Worm (Caenorhabditis elegans) whole organism, L3 larva: ENCODE results near the gene W02B12.13.

Source experiments
- R02D3.7 ChIP-seq: fragments of 150-350 bp; optimal IDR thresholded peaks from 2 replicates; lab custom pipeline; 2014; ENCODE audit warnings: missing biosample characterization, missing genetic modification characterization
- ama-1 ChIP-seq: fragments of 150-350 bp; optimal IDR thresholded peaks from 2 replicates; lab custom pipeline; 2018
- ceh-16 ChIP-seq: sonication (generic microtip); optimal IDR thresholded peaks from 2 replicates; lab custom pipeline; 2017; ENCODE audit warnings: missing biosample characterization, missing genetic modification characterization
- ceh-82 ChIP-seq: fragments of 150-350 bp; optimal IDR thresholded peaks from 2 replicates; lab custom pipeline; 2014; ENCODE audit warnings: missing biosample characterization, missing genetic modification characterization
- ceh-9 ChIP-seq: sonication (generic microtip); optimal IDR thresholded peaks from 2 replicates; lab custom pipeline; 2018; ENCODE audit warnings: missing biosample characterization, missing genetic modification characterization
- daf-12 ChIP-seq: fragments of 150-350 bp; optimal IDR thresholded peaks from 2 replicates; lab custom pipeline; 2014; ENCODE audit warnings: missing biosample characterization, missing genetic modification reagents, missing genetic modification characterization
- egl-27 ChIP-seq: sonication (generic microtip); optimal IDR thresholded peaks from 4 replicates; lab custom pipeline; 2017; ENCODE audit warnings: missing biosample characterization, missing genetic modification reagents, missing genetic modification characterization
- egl-5 ChIP-seq: fragments of 150-350 bp; optimal IDR thresholded peaks from 2 replicates; lab custom pipeline; 2017; ENCODE audit warnings: missing biosample characterization, missing genetic modification reagents, missing genetic modification characterization, inconsistent platforms
- elt-1 ChIP-seq: fragments of 150-350 bp; optimal IDR thresholded peaks from 2 replicates; lab custom pipeline; 2014; ENCODE audit warnings: missing biosample characterization, missing genetic modification characterization
- elt-2 ChIP-seq: sonication (generic microtip); optimal IDR thresholded peaks from 2 replicates; lab custom pipeline; 2016; ENCODE audit warnings: missing genetic modification reagents, mild to moderate bottlenecking, missing genetic modification characterization, missing compliant biosample characterization
- elt-3 ChIP-seq, 3 experiments: fragments of 150-350 bp in 1 of 3; sonication (generic microtip) in 2 of 3; optimal IDR thresholded peaks; 2 replicates in 2 of 3; 4 replicates in 1 of 3; lab custom pipeline; 2014 to 2017; ENCODE audit warnings: missing biosample characterization in 3 of 3, missing genetic modification characterization in 3 of 3
- eor-1 ChIP-seq, 2 experiments: fragments of 150-350 bp; optimal IDR thresholded peaks; 2 replicates each; lab custom pipeline; 2014 to 2018; ENCODE audit warnings: missing biosample characterization in 2 of 2, missing genetic modification characterization in 2 of 2
- fkh-10 ChIP-seq: sonication (generic microtip); optimal IDR thresholded peaks from 2 replicates; lab custom pipeline; 2017; ENCODE audit warnings: missing biosample characterization, missing genetic modification reagents, missing genetic modification characterization
- fkh-2 ChIP-seq: fragments of 150-350 bp; optimal IDR thresholded peaks from 2 replicates; lab custom pipeline; 2014; ENCODE audit warnings: missing biosample characterization, missing genetic modification reagents, missing genetic modification characterization
- fos-1 ChIP-seq: fragments of 150-350 bp; optimal IDR thresholded peaks from 2 replicates; lab custom pipeline; 2014; ENCODE audit warnings: missing biosample characterization, missing genetic modification characterization
- hmg-11 ChIP-seq: sonication (generic microtip); optimal IDR thresholded peaks from 2 replicates; lab custom pipeline; 2016; ENCODE audit warnings: missing genetic modification characterization, missing compliant biosample characterization
- lin-39 ChIP-seq: fragments of 150-350 bp; optimal IDR thresholded peaks from 2 replicates; lab custom pipeline; 2018; ENCODE audit warnings: missing biosample characterization, missing genetic modification reagents, missing genetic modification characterization
- lsy-12 ChIP-seq: sonication (generic microtip); optimal IDR thresholded peaks from 2 replicates; lab custom pipeline; 2016; ENCODE audit warnings: mild to moderate bottlenecking, missing genetic modification characterization, missing compliant biosample characterization
- mml-1 ChIP-seq: fragments of 150-350 bp; sonication (generic microtip); optimal IDR thresholded peaks from 3 replicates; lab custom pipeline; 2014; ENCODE audit warnings: missing biosample characterization, missing genetic modification characterization
- nfya-1 ChIP-seq: sonication (generic microtip); optimal IDR thresholded peaks from 2 replicates; lab custom pipeline; 2017; ENCODE audit warnings: missing genetic modification characterization, mild to moderate bottlenecking, missing compliant biosample characterization, antibody characterized with exemption, moderate library complexity; ENCODE audit not compliant: insufficient read depth
- nhr-11 ChIP-seq: fragments of 150-350 bp; optimal IDR thresholded peaks from 2 replicates; lab custom pipeline; 2014; ENCODE audit warnings: missing biosample characterization, missing genetic modification characterization
- nhr-12 ChIP-seq: fragments of 150-350 bp; optimal IDR thresholded peaks from 2 replicates; lab custom pipeline; 2014; ENCODE audit warnings: missing biosample characterization, missing genetic modification characterization
- nhr-237 ChIP-seq: fragments of 150-350 bp; optimal IDR thresholded peaks from 2 replicates; lab custom pipeline; 2014; ENCODE audit warnings: missing biosample characterization, missing genetic modification characterization
- nhr-25 ChIP-seq: sonication (generic microtip); optimal IDR thresholded peaks from 2 replicates; lab custom pipeline; 2017; ENCODE audit warnings: missing biosample characterization, missing genetic modification characterization
- nhr-28 ChIP-seq: fragments of 150-350 bp; optimal IDR thresholded peaks from 2 replicates; lab custom pipeline; 2014; ENCODE audit warnings: missing biosample characterization, missing genetic modification characterization
- nhr-43 ChIP-seq: sonication (generic microtip); optimal IDR thresholded peaks from 2 replicates; lab custom pipeline; 2016; ENCODE audit warnings: mild to moderate bottlenecking, missing genetic modification characterization, missing compliant biosample characterization; ENCODE audit not compliant: poor library complexity, severe bottlenecking
- nhr-67 ChIP-seq: fragments of 150-350 bp; optimal IDR thresholded peaks from 2 replicates; lab custom pipeline; 2014; ENCODE audit warnings: missing biosample characterization, missing genetic modification characterization
- nhr-76 ChIP-seq: fragments of 150-350 bp; sonication (generic microtip); optimal IDR thresholded peaks from 5 replicates; lab custom pipeline; 2014; ENCODE audit warnings: missing biosample characterization, missing genetic modification characterization
- nhr-77 ChIP-seq: fragments of 150-350 bp; optimal IDR thresholded peaks from 2 replicates; lab custom pipeline; 2014; ENCODE audit warnings: missing biosample characterization, missing genetic modification characterization
- pqm-1 ChIP-seq: fragments of 150-350 bp; optimal IDR thresholded peaks from 2 replicates; lab custom pipeline; 2017; ENCODE audit warnings: missing biosample characterization, missing genetic modification characterization, inconsistent platforms
- sea-2 ChIP-seq: fragments of 150-350 bp; sonication (generic microtip); optimal IDR thresholded peaks from 4 replicates; lab custom pipeline; 2014; ENCODE audit warnings: missing biosample characterization, missing genetic modification reagents, missing genetic modification characterization
- skn-1 ChIP-seq: fragments of 150-350 bp; optimal IDR thresholded peaks from 2 replicates; lab custom pipeline; 2014; ENCODE audit warnings: missing biosample characterization, missing genetic modification characterization
- unc-39 ChIP-seq: sonication (generic microtip); optimal IDR thresholded peaks from 4 replicates; lab custom pipeline; 2017; ENCODE audit warnings: missing biosample characterization, missing genetic modification characterization
- zag-1 ChIP-seq: fragments of 150-350 bp; optimal IDR thresholded peaks from 2 replicates; lab custom pipeline; 2014; ENCODE audit warnings: missing biosample characterization, missing genetic modification characterization
- ztf-11 ChIP-seq: fragments of 150-350 bp; optimal IDR thresholded peaks from 2 replicates; lab custom pipeline; 2014; ENCODE audit warnings: missing biosample characterization, missing genetic modification characterization
- ztf-4 ChIP-seq: fragments of 150-350 bp; optimal IDR thresholded peaks from 2 replicates; lab custom pipeline; 2014; ENCODE audit warnings: missing biosample characterization, missing genetic modification characterization

The W02B12.13 gene

ce11 chrII:11428599-11428998, 16.5 kb upstream of the W02B12.13 start:
- TF ChIP-seq lsy-12 (tag; lab: Kevin White, UChicago) (no peak), nhr-67 (tag; lab: Kevin White, UChicago) (no peak), elt-1 (tag; lab: Kevin White, UChicago) (no peak), pqm-1 (tag; lab: Kevin White, UChicago) (peak; percentile 33), R02D3.7 (no peak), sea-2 (no peak), nhr-43 (tag; lab: Kevin White, UChicago) (no peak), ztf-4 (tag; lab: Kevin White, UChicago) (no peak), skn-1 (tag; lab: Kevin White, UChicago) (no peak), elt-2 (tag; lab: Kevin White, UChicago) (peak; percentile 53), ceh-82 (tag; lab: Kevin White, UChicago) (no peak), fkh-10 (GFP tag; lab: Kevin White, UChicago) (no peak), nhr-28 (tag; lab: Kevin White, UChicago) (no peak), lin-39 (no peak), nhr-77 (no peak)

DNA sequence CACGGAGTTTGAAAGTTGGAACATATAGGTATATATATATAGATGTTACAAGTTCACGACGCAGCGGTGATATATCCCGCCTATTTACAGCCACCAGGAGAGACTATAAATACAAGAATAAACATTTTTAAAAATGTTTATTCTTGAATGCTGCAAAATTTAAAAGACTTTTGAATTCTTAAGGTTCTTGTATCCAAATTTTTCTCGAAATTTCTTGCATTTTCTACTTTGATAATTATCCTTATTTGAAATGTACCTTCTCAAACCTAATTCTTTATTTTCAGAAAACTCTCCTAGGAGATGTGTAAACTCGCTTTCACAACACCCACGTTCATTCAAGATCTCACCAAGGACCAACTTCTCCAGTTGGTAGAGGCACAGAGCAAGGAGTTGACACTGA, 13.5 kb upstream of the W02B12.13 start, which contains the start of gene C05D12.4:
Gene C05D12.4, plus strand, starts transcription at position 301 of the 400 bp plus-strand sequence.
- TF ChIP-seq fkh-10 (GFP tag; lab: Kevin White, UChicago) = no peak
- TF ChIP-seq daf-12 = no peak
- no peak for TF ChIP-seq nhr-67 (tag; lab: Kevin White, UChicago)
- TF ChIP-seq unc-39 (tag; lab: Kevin White, UChicago) = no peak
- TF ChIP-seq nhr-25 (tag; lab: Kevin White, UChicago) = no peak
- TF ChIP-seq egl-27 (tag; lab: Kevin White, UChicago) = no peak
- TF ChIP-seq R02D3.7 = no peak
- no peak for TF ChIP-seq sea-2
- TF ChIP-seq nfya-1 (tag; lab: Kevin White, UChicago) = no peak

ce11 chrII:11433942-11434341, 11.1 kb upstream of the W02B12.13 start, which contains the start of gene C05D12.5:
Gene C05D12.5 (plus strand): TSS chrII:11434242.
- TF ChIP-seq ama-1 (lab: Kevin White, UChicago) (no peak), zag-1 (tag; lab: Kevin White, UChicago) (no peak), fos-1 (tag; lab: Kevin White, UChicago) (no peak), nhr-76 (tag; lab: Kevin White, UChicago) (no peak), mml-1 (tag; lab: Kevin White, UChicago) (no peak), nhr-67 (tag; lab: Kevin White, UChicago) (no peak), daf-12 (no peak), nhr-11 (no peak), ztf-4 (tag; lab: Kevin White, UChicago) (no peak), nhr-237 (tag; lab: Kevin White, UChicago) (no peak), eor-1 (tag; optimal IDR thresholded peaks at IDR 0.05; lab: Kevin White, UChicago) (no peak), pqm-1 (tag; lab: Kevin White, UChicago) (no peak), lsy-12 (tag; lab: Kevin White, UChicago) (no peak), ztf-11 (tag; lab: Kevin White, UChicago) (no peak), elt-3 (tag; optimal IDR thresholded peaks at IDR 0.05; lab: Kevin White, UChicago) (no peak), ceh-9 (tag; lab: Kevin White, UChicago) (no peak)

DNA sequence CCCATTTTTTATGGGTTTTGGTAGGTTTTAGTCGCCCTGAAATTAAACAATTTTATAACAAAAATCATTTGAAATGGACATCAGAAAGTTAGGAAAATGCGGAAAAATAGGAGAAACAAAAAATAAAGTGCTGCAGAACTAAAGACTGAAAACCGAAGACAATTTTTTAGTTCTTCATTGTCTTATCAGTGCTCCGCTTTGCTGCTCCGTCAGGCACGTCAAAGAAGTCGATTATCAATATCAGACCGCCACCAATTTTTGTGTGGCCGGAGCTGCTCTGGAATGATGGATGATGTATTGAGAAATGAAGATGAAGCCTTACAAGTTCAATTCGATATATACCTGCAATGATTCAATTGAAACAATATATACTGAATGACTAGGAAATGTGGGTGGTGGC, 6.7 kb upstream of the W02B12.13 start, which contains the start of gene vha-6:
Gene vha-6, minus strand, starts transcription at position 36 of the 400 bp plus-strand sequence.
- TF ChIP-seq elt-2 (tag; lab: Kevin White, UChicago) = peak; percentile 83
- TF ChIP-seq egl-27 (tag; lab: Kevin White, UChicago) = no peak
- no peak for TF ChIP-seq lin-39
- no peak for TF ChIP-seq nhr-67 (tag; lab: Kevin White, UChicago)
- TF ChIP-seq nhr-76 (tag; lab: Kevin White, UChicago) = no peak
- TF ChIP-seq fkh-2 (tag; lab: Kevin White, UChicago) = no peak
- TF ChIP-seq ama-1 (lab: Kevin White, UChicago) = no peak
- no peak for TF ChIP-seq elt-1 (tag; lab: Kevin White, UChicago)
- no peak for TF ChIP-seq hmg-11
- no peak for TF ChIP-seq elt-3 (tag; optimal IDR thresholded peaks at IDR 0.05; lab: Kevin White, UChicago)
- no peak for TF ChIP-seq egl-5 (tag; lab: Kevin White, UChicago)
- TF ChIP-seq nhr-43 (tag; lab: Kevin White, UChicago) = no peak
- peak; percentile 69 for TF ChIP-seq pqm-1 (tag; lab: Kevin White, UChicago)
- no peak for TF ChIP-seq nhr-12
- TF ChIP-seq ceh-16 (tag; lab: Kevin White, UChicago) = no peak
